Fruit fly (Drosophila melanogaster): ENCODE data around the gene Esyt2.

Gene Esyt2

dm6 chr3R:24549834-24550233 is 5.3 kb downstream of the Esyt2 start:
- peak; percentile 46 for TF ChIP-seq CG17801 (GFP tag; optimal IDR thresholded peaks at IDR 0.05; ENCODE audit: partially characterized antibody)

- TF ChIP-seq CG17801 (GFP tag; optimal IDR thresholded peaks at IDR 0.05; ENCODE audit: partially characterized antibody), result no peak
These were observed 6.4 kb downstream of the Esyt2 start for dm6 chr3R:24550802-24551391.

- TF ChIP-seq CG17801 (GFP tag; optimal IDR thresholded peaks at IDR 0.05; ENCODE audit: partially characterized antibody), result no peak
These were observed 10.6 kb downstream of the Esyt2 start for dm6 chr3R:24555150-24555549.

dm6 chr3R:24555932-24556331 is 11.4 kb downstream of the Esyt2 start:
- no peak for TF ChIP-seq CG17801 (GFP tag; optimal IDR thresholded peaks at IDR 0.05; ENCODE audit: partially characterized antibody)

- TF ChIP-seq CG17801 (GFP tag; optimal IDR thresholded peaks at IDR 0.05; ENCODE audit: partially characterized antibody), result no peak
These were observed 12.0 kb downstream of the Esyt2 start for dm6 chr3R:24556554-24556953.

dm6 chr3R:24557020-24557465 is 12.5 kb downstream of the Esyt2 start:
- peak; percentile 26 for TF ChIP-seq CG17801 (GFP tag; optimal IDR thresholded peaks at IDR 0.05; ENCODE audit: partially characterized antibody)

- TF ChIP-seq CG17801 (GFP tag; optimal IDR thresholded peaks at IDR 0.05; ENCODE audit: partially characterized antibody), result no peak
These were observed 18.0 kb downstream of the Esyt2 start for dm6 chr3R:24562323-24563025.

dm6 chr3R:24563039-24563825 is 18.7 kb downstream of the Esyt2 start:
- TF ChIP-seq CG17801 (GFP tag; optimal IDR thresholded peaks at IDR 0.05; ENCODE audit: partially characterized antibody), result no peak

- no peak for TF ChIP-seq CG17801 (GFP tag; optimal IDR thresholded peaks at IDR 0.05; ENCODE audit: partially characterized antibody)
These were observed 19.8 kb downstream of the Esyt2 start for dm6 chr3R:24564191-24564798.

- no peak for TF ChIP-seq CG17801 (GFP tag; optimal IDR thresholded peaks at IDR 0.05; ENCODE audit: partially characterized antibody)
These were observed 20.4 kb downstream of the Esyt2 start for dm6 chr3R:24564799-24565344.

- TF ChIP-seq CG17801 (GFP tag; optimal IDR thresholded peaks at IDR 0.05; ENCODE audit: partially characterized antibody), result peak; percentile 71
These were observed 21.3 kb downstream of the Esyt2 start for dm6 chr3R:24565748-24566239.

dm6 chr3R:24566756-24567426 is 22.4 kb downstream of the Esyt2 start:
- peak; percentile 38 for TF ChIP-seq CG17801 (GFP tag; optimal IDR thresholded peaks at IDR 0.05; ENCODE audit: partially characterized antibody)

- TF ChIP-seq CG17801 (GFP tag; optimal IDR thresholded peaks at IDR 0.05; ENCODE audit: partially characterized antibody), result peak; percentile 32
These were observed 22.9 kb downstream of the Esyt2 start for dm6 chr3R:24567427-24567771.

dm6 chr3R:24568251-24568932 is 23.9 kb downstream of the Esyt2 start:
- TF ChIP-seq CG17801 (GFP tag; optimal IDR thresholded peaks at IDR 0.05; ENCODE audit: partially characterized antibody), result no peak

All from ovary, adult (tissue).